Worm (Caenorhabditis elegans) whole organism, early embryonic: Measurements from ENCODE around the gene C06E2.5.

ENCODE experiments used
- B0310.2 ChIP-seq: sonication (generic microtip); optimal IDR thresholded peaks from 2 replicates; lab custom pipeline; 2016; ENCODE audit warnings: mild to moderate bottlenecking, missing genetic modification characterization, missing compliant biosample characterization
- F13C5.2 ChIP-seq: sonication (generic microtip); optimal IDR thresholded peaks from 2 replicates; lab custom pipeline; 2017; ENCODE audit warnings: mild to moderate bottlenecking, missing genetic modification characterization, inconsistent platforms, missing compliant biosample characterization
- aly-1 ChIP-seq: sonication (generic microtip); optimal IDR thresholded peaks from 2 replicates; lab custom pipeline; 2016; ENCODE audit warnings: missing genetic modification characterization, missing compliant biosample characterization
- ama-1 ChIP-seq: fragments of 150-350 bp; optimal IDR thresholded peaks from 2 replicates; lab custom pipeline; 2014
- ceh-13 ChIP-seq: fragments of 200-800 bp; sonication (Bioruptor generic); optimal IDR thresholded peaks from 2 replicates; lab custom pipeline; 2018; ENCODE audit warnings: mild to moderate bottlenecking, missing genetic modification characterization, missing compliant biosample characterization
- ceh-36 ChIP-seq: sonication (generic microtip); optimal IDR thresholded peaks from 2 replicates; lab custom pipeline; 2016; ENCODE audit warnings: missing genetic modification characterization, inconsistent platforms, missing compliant biosample characterization
- ets-7 ChIP-seq: sonication (generic microtip); optimal IDR thresholded peaks from 2 replicates; lab custom pipeline; 2016; ENCODE audit warnings: missing genotype, missing genetic modification characterization, missing compliant biosample characterization
- flt-1 ChIP-seq: fragments of 200-800 bp; sonication (Bioruptor generic); IDR thresholded peaks from 2 replicates; pipeline ENCODE4 v1.3.6; 2022; ENCODE audit warnings: missing genetic modification characterization, missing compliant biosample characterization
- hmbx-1 ChIP-seq: sonication (generic microtip); optimal IDR thresholded peaks from 2 replicates; lab custom pipeline; 2016; ENCODE audit warnings: mild to moderate bottlenecking, missing genetic modification characterization, missing compliant biosample characterization
- hmg-4 ChIP-seq: fragments of 200-800 bp; sonication (Bioruptor generic); optimal IDR thresholded peaks from 2 replicates; lab custom pipeline; 2018; ENCODE audit warnings: mild to moderate bottlenecking, missing genetic modification characterization, missing compliant biosample characterization
- hnd-1 ChIP-seq: sonication (generic microtip); optimal IDR thresholded peaks from 2 replicates; lab custom pipeline; 2016; ENCODE audit warnings: missing genetic modification characterization, missing compliant biosample characterization
- pes-1 ChIP-seq: fragments of 200-800 bp; sonication (Bioruptor generic); IDR thresholded peaks from 2 replicates; pipeline ENCODE4 v1.3.6; 2022; ENCODE audit warnings: missing genetic modification reagents, missing genetic modification characterization, missing compliant biosample characterization
- scrt-1 ChIP-seq: fragments of 200-800 bp; sonication (Bioruptor generic); IDR thresholded peaks from 2 replicates; pipeline ENCODE4 v1.3.6; 2022; ENCODE audit warnings: missing genetic modification characterization, missing compliant biosample characterization
- sea-1 ChIP-seq: fragments of 200-800 bp; sonication (Bioruptor generic); conservative IDR thresholded peaks from 2 replicates; pipeline ENCODE4 v1.3.6; 2022; ENCODE audit warnings: missing genetic modification characterization, missing compliant biosample characterization
- tbx-11 ChIP-seq: fragments of 200-800 bp; sonication (Bioruptor generic); IDR thresholded peaks from 2 replicates; pipeline ENCODE4 v1.3.6; 2022; ENCODE audit warnings: missing genetic modification characterization, missing compliant biosample characterization
- tbx-37 ChIP-seq: fragments of 200-800 bp; sonication (Bioruptor generic); conservative IDR thresholded peaks from 2 replicates; pipeline ENCODE4 v1.3.6; 2022; ENCODE audit warnings: missing genetic modification reagents, missing genetic modification characterization, missing compliant biosample characterization
- tra-4 ChIP-seq: sonication (generic microtip); optimal IDR thresholded peaks from 2 replicates; lab custom pipeline; 2017; ENCODE audit warnings: missing genetic modification characterization, missing compliant biosample characterization

Gene C06E2.5

ce11 chrX:8857904-8858612 is at the start of gene C06E2.5:
TSS of gene C06E2.5 (minus strand) at chrX:8857954.
- no peak for TF ChIP-seq pes-1 (GFP tag; lab: Robert Waterston, UW)
- TF ChIP-seq tbx-11 (GFP tag; lab: Robert Waterston, UW) = no peak
- TF ChIP-seq aly-1 = no peak
- TF ChIP-seq ceh-36 (tag; lab: Kevin White, UChicago) = no peak

ce11 chrX:8905089-8905488 is 47.3 kb upstream of the C06E2.5 start, which contains the start of gene ensh-1:
TSS of gene ensh-1 (plus strand) at chrX:8905389.
- no peak for TF ChIP-seq flt-1
- no peak for TF ChIP-seq hnd-1 (tag; lab: Kevin White, UChicago)

ce11 chrX:8902920-8903319 is 45.2 kb upstream of the C06E2.5 start:
- TF ChIP-seq sea-1 (GFP tag; lab: Robert Waterston, UW) = no peak
- no peak for TF ChIP-seq ceh-36 (tag; lab: Kevin White, UChicago)

ce11 chrX:8892808-8893207 is 35.1 kb upstream of the C06E2.5 start, which contains the start of gene C13E3.1:
TSS of gene C13E3.1 (plus strand) at chrX:8893108.
- TF ChIP-seq tbx-37 (GFP tag; lab: Robert Waterston, UW) = no peak
- TF ChIP-seq ceh-13 = no peak
- TF ChIP-seq ceh-36 (tag; lab: Kevin White, UChicago) = no peak
- TF ChIP-seq pes-1 (GFP tag; lab: Robert Waterston, UW) = no peak
- no peak for TF ChIP-seq ets-7
- no peak for TF ChIP-seq hmbx-1
- no peak for TF ChIP-seq aly-1
- no peak for TF ChIP-seq tra-4 (tag; lab: Kevin White, UChicago)
- TF ChIP-seq hmg-4 (GFP tag; lab: Kevin White, UChicago) = no peak
- no peak for TF ChIP-seq B0310.2 (tag; lab: Kevin White, UChicago)

- TF ChIP-seq scrt-1 (GFP tag; lab: Robert Waterston, UW) (no peak), ceh-13 (no peak), pes-1 (GFP tag; lab: Robert Waterston, UW) (no peak), hmg-4 (GFP tag; lab: Kevin White, UChicago) (no peak), ets-7 (no peak), F13C5.2 (tag; lab: Kevin White, UChicago) (no peak), hnd-1 (tag; lab: Kevin White, UChicago) (no peak), tbx-11 (GFP tag; lab: Robert Waterston, UW) (no peak), tbx-37 (GFP tag; lab: Robert Waterston, UW) (no peak), ama-1 (lab: Kevin White, UChicago) (no peak)
Observed at ce11 chrX:8891393-8891953, 33.7 kb upstream of the C06E2.5 start.

- TF ChIP-seq B0310.2 (tag; lab: Kevin White, UChicago) (no peak), sea-1 (GFP tag; lab: Robert Waterston, UW) (no peak), pes-1 (GFP tag; lab: Robert Waterston, UW) (no peak), ama-1 (lab: Kevin White, UChicago) (no peak), hmg-4 (GFP tag; lab: Kevin White, UChicago) (no peak), hmbx-1 (no peak), scrt-1 (GFP tag; lab: Robert Waterston, UW) (no peak), aly-1 (no peak), tbx-11 (GFP tag; lab: Robert Waterston, UW) (no peak), hnd-1 (tag; lab: Kevin White, UChicago) (no peak), F13C5.2 (tag; lab: Kevin White, UChicago) (no peak), ceh-36 (tag; lab: Kevin White, UChicago) (no peak)
Observed at ce11 chrX:8890251-8890755, 32.5 kb upstream of the C06E2.5 start.

ce11 chrX:8888835-8889234 is 31.1 kb upstream of the C06E2.5 start:
- TF ChIP-seq F13C5.2 (tag; lab: Kevin White, UChicago) = no peak

ce11 chrX:8882162-8882561 is 24.4 kb upstream of the C06E2.5 start:
- TF ChIP-seq sea-1 (GFP tag; lab: Robert Waterston, UW) (no peak), ets-7 (no peak), hmg-4 (GFP tag; lab: Kevin White, UChicago) (no peak), B0310.2 (tag; lab: Kevin White, UChicago) (no peak), ceh-13 (no peak), aly-1 (no peak), tbx-11 (GFP tag; lab: Robert Waterston, UW) (no peak), tbx-37 (GFP tag; lab: Robert Waterston, UW) (no peak), F13C5.2 (tag; lab: Kevin White, UChicago) (no peak)

ce11 chrX:8879349-8879748 is 21.6 kb upstream of the C06E2.5 start, which contains the start of gene C06E2.2:
TSS of gene C06E2.2 (plus strand) at chrX:8879649.
- TF ChIP-seq B0310.2 (tag; lab: Kevin White, UChicago) (no peak), F13C5.2 (tag; lab: Kevin White, UChicago) (no peak), sea-1 (GFP tag; lab: Robert Waterston, UW) (no peak), pes-1 (GFP tag; lab: Robert Waterston, UW) (no peak), hmg-4 (GFP tag; lab: Kevin White, UChicago) (no peak), tbx-37 (GFP tag; lab: Robert Waterston, UW) (no peak), ets-7 (no peak), ceh-36 (tag; lab: Kevin White, UChicago) (no peak), tra-4 (tag; lab: Kevin White, UChicago) (no peak), scrt-1 (GFP tag; lab: Robert Waterston, UW) (no peak), flt-1 (no peak), hnd-1 (tag; lab: Kevin White, UChicago) (no peak), hmbx-1 (no peak), tbx-11 (GFP tag; lab: Robert Waterston, UW) (no peak), ceh-13 (no peak), aly-1 (no peak), ama-1 (lab: Kevin White, UChicago) (no peak)
